Fruit fly (Drosophila melanogaster): ENCODE results near the gene CG10877.

The CG10877 gene

DNA sequence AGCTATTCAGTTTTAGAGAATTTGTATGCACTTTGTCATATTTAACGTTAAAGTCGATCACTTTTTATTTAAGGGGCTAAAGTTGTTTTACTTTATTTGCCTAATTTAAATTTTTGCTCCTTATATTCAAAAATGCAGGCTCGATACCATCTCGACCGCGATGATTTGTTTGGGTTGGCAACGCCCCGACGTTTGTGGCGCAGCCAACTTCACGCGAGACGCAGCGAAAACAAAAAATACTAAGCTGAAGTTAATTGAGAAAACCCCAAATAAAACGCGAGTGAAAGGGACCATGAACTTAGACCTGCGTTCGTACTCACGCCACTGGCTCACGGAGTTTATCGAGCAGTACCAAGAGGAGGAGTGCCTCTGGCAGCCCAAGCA, 5.8 kb downstream of the CG10877 start:
- TF ChIP-seq noc (tag; optimal IDR thresholded peaks at IDR 0.05), result no peak

DNA sequence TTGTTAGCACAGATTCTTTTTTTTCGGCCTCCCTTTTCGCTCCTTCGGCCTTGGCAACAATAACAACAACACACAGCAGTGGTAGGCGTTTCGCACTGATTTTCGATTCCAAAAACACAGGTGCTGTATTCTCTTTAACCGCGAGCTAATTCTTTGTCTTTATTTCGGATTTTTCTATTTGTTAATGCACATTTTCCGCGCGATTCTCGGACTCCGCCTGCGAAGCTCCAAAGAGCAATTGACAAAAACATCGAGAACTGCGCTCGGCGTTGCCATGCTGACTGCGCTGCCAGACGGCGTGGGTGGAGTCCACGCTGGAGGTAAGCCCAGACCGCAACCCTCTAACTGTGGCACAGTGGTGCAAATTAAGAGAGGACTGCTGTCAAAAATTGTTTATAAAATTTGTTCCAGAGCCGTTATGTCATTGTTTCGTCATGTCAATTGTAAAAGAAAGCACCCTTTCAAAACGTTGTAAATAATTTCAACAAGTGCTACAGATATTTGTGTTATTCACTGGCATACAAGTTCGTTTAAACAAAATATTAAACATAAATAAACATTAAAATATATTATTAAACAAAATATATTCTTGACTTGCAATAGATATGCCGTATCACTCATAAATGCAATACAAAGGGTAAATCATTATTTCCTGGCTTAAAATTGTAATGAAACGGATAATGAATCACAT, 6.3 kb downstream of the CG10877 start, which contains the start of the genes DPCoAC and CG5180:
TSS of gene DPCoAC (minus strand) at position 253 of the 691 bp plus-strand sequence.
TSS of gene CG5180 (plus strand) at position 516 of the 691 bp plus-strand sequence.
- TF ChIP-seq noc (tag; optimal IDR thresholded peaks at IDR 0.05), result peak; percentile 36

- no peak for TF ChIP-seq noc (tag; optimal IDR thresholded peaks at IDR 0.05)
Measured at dm6 chr3R:20557114-20557414, 6.8 kb downstream of the CG10877 start.

DNA sequence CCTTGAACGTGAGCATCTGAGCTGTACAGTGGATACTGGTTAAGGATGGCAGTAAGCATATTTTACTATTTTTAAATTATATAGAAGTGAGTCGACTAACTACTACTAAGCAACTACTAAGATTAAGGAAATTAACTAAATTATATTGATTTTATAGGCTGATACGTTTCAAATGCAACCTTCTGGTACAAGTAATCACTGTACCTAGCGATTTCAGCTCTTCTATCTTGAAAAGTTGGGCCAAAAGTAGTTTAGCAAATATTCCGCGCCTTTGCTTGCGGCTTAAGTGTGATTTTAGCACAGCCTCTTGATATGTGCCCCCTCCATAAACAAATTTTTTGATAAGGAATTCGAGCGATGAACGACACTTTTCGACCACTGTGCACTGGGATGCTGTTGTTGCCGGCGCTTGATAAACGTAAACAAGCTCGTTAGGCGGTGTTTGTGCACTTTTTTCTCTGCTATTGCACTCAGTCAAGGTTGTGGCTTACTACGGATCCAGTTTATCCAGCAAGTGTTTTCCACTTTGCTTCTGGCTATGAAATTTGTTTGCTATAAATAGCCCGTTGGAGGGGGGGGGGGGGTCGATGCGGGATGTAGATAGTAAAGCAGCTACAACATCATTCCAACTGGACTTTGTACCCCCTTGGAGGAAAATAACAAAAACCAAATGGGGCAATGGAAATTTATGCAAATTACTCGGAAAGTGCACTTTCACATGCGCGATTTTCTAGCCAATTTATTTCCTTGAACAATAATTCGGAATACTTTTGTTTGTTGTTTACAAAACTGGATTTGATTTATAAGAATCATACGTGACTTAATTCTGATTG, 7.4 kb downstream of the CG10877 start:
- TF ChIP-seq noc (tag; optimal IDR thresholded peaks at IDR 0.05), result peak; percentile 87

DNA sequence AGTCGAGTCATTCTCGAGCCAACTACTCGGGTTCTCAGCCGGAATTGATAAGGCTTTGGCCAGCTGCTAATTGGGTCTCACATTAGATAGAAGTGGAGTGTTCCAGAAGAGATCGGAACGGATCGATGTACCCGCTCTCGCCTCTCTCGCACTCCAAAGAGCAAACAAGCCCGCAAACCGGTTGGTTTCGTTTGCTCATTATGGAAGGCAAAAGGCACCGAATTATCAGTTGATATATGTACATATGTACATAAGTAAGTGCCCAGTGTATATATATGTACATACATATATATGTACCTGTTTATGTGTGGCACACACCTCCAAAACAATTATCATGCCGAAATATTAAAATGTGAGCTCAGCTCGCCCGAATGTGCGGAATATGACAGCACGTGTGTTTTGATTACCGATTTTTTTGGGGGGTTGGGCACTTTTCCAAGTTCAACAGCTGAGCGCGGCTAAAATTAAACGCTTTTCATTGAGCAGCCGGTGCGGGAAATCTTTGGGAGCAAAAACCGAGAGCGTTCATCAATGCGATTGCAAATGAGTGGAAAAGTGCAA, 8.1 kb downstream of the CG10877 start:
- TF ChIP-seq noc (tag; optimal IDR thresholded peaks at IDR 0.05), result no peak

- TF ChIP-seq noc (tag; optimal IDR thresholded peaks at IDR 0.05), result peak; percentile 39
Measured at dm6 chr3R:20555023-20555422, 8.8 kb downstream of the CG10877 start.

- no peak for TF ChIP-seq noc (tag; optimal IDR thresholded peaks at IDR 0.05)
Measured at dm6 chr3R:20554300-20554699, 9.6 kb downstream of the CG10877 start, which contains the start of gene att-ORFB. Gene att-ORFB (minus strand): TSS chr3R:20554400.

DNA sequence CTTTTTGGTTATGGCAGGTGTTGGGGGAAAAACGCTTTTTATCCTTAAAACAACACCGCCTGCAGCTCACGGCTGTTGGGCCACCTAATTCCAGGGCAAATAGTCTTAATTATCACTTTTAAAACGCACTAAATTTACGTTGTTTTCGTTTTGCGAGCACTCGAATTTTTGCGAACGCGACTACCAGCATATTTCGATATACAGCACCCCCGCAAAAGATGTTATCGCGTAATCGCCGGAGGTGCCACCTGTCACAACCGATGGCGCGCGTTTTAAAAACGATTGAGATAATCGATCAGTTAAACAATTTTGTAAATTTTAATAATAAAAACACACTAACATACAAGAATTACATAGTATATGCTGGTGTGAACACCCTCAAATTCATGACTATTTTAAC, 11.8 kb downstream of the CG10877 start, which contains the start of gene Stat92E:
TSS of gene Stat92E (minus strand) at position 219 of the 400 bp plus-strand sequence.
- no peak for TF ChIP-seq noc (tag; optimal IDR thresholded peaks at IDR 0.05)

DNA sequence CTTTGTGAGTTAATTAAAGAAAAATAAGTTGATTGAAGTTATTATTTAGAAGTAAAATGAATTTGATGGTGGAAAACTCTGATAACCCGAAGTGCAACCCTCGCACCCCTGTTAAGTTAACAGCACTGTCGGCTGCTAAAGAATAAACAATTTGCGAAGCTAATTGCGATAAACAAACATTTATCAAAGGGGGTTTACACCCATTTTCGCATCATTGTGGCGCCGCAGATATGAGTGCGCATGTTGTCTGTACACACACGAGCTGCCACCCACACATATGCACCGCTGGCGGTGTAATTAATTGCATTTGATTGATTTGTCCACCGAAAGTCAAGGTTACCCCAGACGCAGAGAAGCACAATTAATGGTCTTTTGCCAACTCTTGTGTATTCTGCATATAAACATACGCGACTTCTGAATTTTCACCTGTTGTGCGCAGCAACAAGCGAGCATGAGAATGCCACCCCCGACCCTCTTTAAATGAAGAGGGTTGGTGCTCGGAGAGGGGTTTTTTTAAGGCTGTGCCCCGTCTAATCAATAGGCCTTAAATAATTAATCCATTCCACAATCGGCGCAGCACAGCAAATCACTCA, 12.3 kb downstream of the CG10877 start:
- no peak for TF ChIP-seq noc (tag; optimal IDR thresholded peaks at IDR 0.05)

DNA sequence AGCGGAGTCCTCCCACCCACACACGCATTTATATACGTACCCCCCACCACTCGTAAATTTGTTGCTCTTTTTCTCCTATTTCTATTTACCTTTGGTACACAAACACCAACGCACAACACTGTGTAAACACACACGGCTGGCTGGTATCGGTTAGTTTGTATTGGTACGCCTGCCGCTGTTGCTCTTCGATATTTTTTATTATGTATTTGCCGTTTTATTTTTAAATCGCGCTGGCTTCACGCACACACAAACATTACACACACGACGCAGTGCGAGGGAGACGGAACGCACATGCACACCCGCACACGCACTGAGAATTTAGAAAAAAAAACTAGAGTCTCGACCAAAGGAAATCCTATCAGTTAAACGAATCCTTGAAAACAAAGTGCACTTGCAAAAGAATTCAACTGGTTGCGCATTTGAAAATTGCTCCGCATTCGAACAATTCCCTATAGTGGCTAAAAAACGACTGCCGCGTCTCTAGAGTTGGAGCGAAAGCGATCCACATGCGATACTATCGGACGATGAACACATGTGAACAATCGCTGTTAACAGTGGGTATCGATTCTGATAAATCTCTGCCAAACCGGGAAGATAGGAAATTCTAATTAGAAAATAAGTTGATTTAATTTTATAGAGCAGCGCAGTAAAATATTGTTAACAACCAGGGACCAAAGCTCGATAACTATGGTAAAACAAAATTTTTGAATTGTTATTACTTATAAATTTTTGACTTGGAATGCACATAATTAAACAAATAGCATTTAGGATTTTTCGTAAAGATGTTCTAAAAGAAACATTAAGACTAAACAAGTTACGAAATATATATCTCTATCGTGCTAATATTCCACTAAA, 13.0 kb downstream of the CG10877 start:
- TF ChIP-seq noc (tag; optimal IDR thresholded peaks at IDR 0.05), result peak; percentile 69

DNA sequence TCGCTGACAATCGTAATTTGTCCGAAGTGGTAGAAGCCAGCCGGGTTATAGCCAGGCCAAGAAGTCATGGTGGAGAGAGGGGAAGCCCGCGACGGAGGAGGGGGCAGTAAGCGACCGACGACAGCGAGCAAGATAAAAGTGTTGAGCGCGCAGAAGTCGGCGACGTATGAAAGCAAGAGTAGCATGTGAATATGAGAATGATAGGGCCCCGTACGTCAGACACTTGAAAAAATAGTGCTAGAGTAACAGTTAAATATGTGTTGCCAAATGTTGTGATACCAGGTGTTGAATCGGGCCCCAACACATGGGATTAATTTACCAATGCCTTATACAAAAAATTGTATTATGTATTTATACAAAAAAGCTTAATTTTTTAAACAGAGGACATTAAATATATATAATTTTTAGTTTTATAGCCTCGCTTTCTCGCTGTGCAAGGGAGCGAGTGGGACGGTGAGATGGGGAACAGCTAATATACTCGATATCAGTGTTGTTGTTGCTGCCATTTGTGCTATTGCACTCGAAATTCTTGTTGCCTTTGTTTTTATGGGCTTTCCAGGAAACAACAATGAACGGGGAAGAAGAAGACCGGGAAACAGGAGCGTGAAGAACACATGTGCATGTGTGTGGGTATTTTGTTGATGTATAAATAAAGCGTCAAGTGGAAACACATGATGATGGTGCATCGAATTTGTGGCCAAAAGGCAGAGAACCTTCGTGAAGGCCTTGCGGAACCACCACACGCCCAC, 13.8 kb downstream of the CG10877 start:
- peak; percentile 91 for TF ChIP-seq noc (tag; optimal IDR thresholded peaks at IDR 0.05)

dm6 chr3R:20549017-20549854, 14.6 kb downstream of the CG10877 start:
- TF ChIP-seq noc (tag; optimal IDR thresholded peaks at IDR 0.05), result no peak

DNA sequence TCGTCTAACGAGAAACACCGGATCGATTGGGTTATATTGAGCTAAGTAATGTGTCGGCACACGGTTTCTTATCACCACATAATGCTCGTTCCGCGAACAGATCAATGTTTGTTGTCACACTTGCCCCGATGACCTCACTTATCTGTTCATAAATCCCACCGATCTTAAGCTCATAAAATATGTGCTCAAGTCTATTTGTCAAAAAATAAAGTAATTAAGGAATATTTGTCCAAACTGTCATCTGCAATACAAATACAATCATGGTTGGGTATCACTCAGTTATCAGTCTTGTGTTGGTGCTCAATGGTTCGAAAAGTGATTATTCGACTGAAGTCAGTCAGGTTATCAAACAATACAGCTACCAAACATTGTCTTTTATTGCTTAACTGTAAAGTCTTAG, 15.6 kb downstream of the CG10877 start:
- TF ChIP-seq noc (tag; optimal IDR thresholded peaks at IDR 0.05), result peak; percentile 93

- no peak for TF ChIP-seq noc (tag; optimal IDR thresholded peaks at IDR 0.05)
Measured at dm6 chr3R:20547758-20548157, 16.1 kb downstream of the CG10877 start.
